Worm (Caenorhabditis elegans): ENCODE measurements around the gene knl-1.

The knl-1 gene

DNA sequence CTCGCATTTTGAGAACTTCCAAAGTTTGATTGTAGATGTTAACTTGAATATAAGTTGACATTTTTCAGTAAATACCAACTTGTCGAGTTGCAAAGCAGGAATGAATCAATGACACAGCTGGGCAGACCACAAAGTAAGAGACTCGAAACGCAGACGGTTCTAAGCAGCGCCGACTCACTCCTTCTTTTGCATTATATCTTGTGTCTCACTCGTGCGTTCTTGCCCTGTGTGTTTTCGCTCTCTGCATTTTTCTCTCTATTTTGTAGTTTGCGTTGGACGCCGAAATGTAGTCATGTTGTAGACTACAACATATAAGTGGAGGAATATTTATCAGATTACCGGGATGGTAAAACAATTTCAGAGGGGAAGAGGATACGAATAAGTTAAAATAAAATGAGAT is 7.6 kb upstream of the knl-1 start, which contains the start of gene C02F5.12 (continued):
- TF ChIP-seq mes-4 (tag; optimal IDR thresholded peaks at IDR 0.05) (no peak), ztf-3 (GFP tag; optimal IDR thresholded peaks at IDR 0.05) (no peak), T07F8.4 (tag; optimal IDR thresholded peaks at IDR 0.05) (no peak), hrde-1 (tag; optimal IDR thresholded peaks at IDR 0.05; ENCODE audit: borderline replicate concordance) (no peak), lin-35 (GFP tag; optimal IDR thresholded peaks at IDR 0.05) (no peak), mcd-1 (GFP tag; IDR thresholded peaks at IDR 0.05) (peak; percentile 28; the same call in 1 of the 2 replicates), aptf-3 (GFP tag; IDR thresholded peaks at IDR 0.05) (no peak), ztf-26 (tag; optimal IDR thresholded peaks at IDR 0.05) (no peak), lin-40 (tag; optimal IDR thresholded peaks at IDR 0.05) (no peak), bed-1 (GFP tag; IDR thresholded peaks at IDR 0.05) (no peak), ztf-28 (GFP tag; IDR thresholded peaks at IDR 0.05) (no peak), fkh-3 (tag; optimal IDR thresholded peaks at IDR 0.05) (no peak), attf-5 (GFP tag; optimal IDR thresholded peaks at IDR 0.05) (peak; percentile 16), sea-2 (GFP tag; IDR thresholded peaks at IDR 0.05) (no peak), F39B2.1 (GFP tag; IDR thresholded peaks at IDR 0.05) (no peak), Y53F4B.3 (GFP tag; IDR thresholded peaks at IDR 0.05) (no peak), F22D6.2 (tag; optimal IDR thresholded peaks at IDR 0.05) (no peak), egrh-3 (GFP tag; IDR thresholded peaks at IDR 0.05) (no peak), ama-1 (optimal IDR thresholded peaks at IDR 0.05) (no peak), ama-1 (GFP tag; optimal IDR thresholded peaks at IDR 0.05) (no peak), hsf-1 (GFP tag; IDR thresholded peaks at IDR 0.05) (peak; percentile 40; the same call in 1 of the 2 replicates), unc-62 (GFP tag; optimal IDR thresholded peaks at IDR 0.05) (no peak), F49E8.2 (tag; optimal IDR thresholded peaks at IDR 0.05; ENCODE audit: insufficient read depth) (no peak), F57A8.1 (GFP tag; optimal IDR thresholded peaks at IDR 0.05) (no peak), sdz-38 (tag; optimal IDR thresholded peaks at IDR 0.05) (no peak), sptf-2 (GFP tag; optimal IDR thresholded peaks at IDR 0.05) (no peak), athp-1 (tag; optimal IDR thresholded peaks at IDR 0.05) (no peak), pbrm-1 (GFP tag; IDR thresholded peaks at IDR 0.05) (peak; percentile 26; the same call in 1 of the 2 replicates), zfh-2 (GFP tag; conservative IDR thresholded peaks at IDR 0.05) (no peak), ztf-22 (GFP tag; optimal IDR thresholded peaks at IDR 0.05) (no peak), atf-7 (tag; optimal IDR thresholded peaks at IDR 0.05) (no peak), hlh-26 (GFP tag; conservative IDR thresholded peaks at IDR 0.05) (no peak), rec-8 (tag; optimal IDR thresholded peaks at IDR 0.05) (no peak), F23B12.7 (tag; optimal IDR thresholded peaks at IDR 0.05; ENCODE audit: insufficient read depth) (no peak), let-526 (GFP tag; IDR thresholded peaks at IDR 0.05) (no peak), unc-130 (GFP tag; optimal IDR thresholded peaks at IDR 0.05) (no peak), nhr-80 (tag; optimal IDR thresholded peaks at IDR 0.05) (peak; percentile 46), ceh-58 (GFP tag; IDR thresholded peaks at IDR 0.05) (0 out of 2 replicates have a peak, but pooled peaks have one; percentile 51), attf-6 (GFP tag; IDR thresholded peaks at IDR 0.05) (no peak), ceh-27 (GFP tag; optimal IDR thresholded peaks at IDR 0.05) (no peak), K11D2.4 (GFP tag; IDR thresholded peaks at IDR 0.05) (no peak), C06A6.2 (GFP tag; conservative IDR thresholded peaks at IDR 0.05) (no peak), madf-3 (GFP tag; IDR thresholded peaks at IDR 0.05) (no peak), nhr-120 (GFP tag; IDR thresholded peaks at IDR 0.05) (no peak)

Data from whole organism, young adult.